Fruit fly (Drosophila melanogaster) whole organism, embryonic: ENCODE measurements around the gene Sec15.
A peak's percentile ranks its signal among the peaks of the same experiment; 100 is the strongest.

ENCODE experiments used
- BEAF-32 ChIP-seq: fragments of 200-800 bp; sonication (Bioruptor generic); optimal IDR thresholded peaks from 3 replicates; lab custom pipeline; 2017; ENCODE audit warnings: missing biosample characterization, missing genetic modification characterization, mild to moderate bottlenecking, moderate library complexity, missing genetic modification reagents
- CG1233 ChIP-seq: fragments of 200-800 bp; sonication (Bioruptor generic); optimal IDR thresholded peaks from 4 replicates; lab custom pipeline; 2018; ENCODE audit warnings: missing biosample characterization, mild to moderate bottlenecking, missing genetic modification characterization
- CG13123 ChIP-seq: fragments of 200-800 bp; sonication (Bioruptor generic); optimal IDR thresholded peaks from 2 replicates; lab custom pipeline; 2016; ENCODE audit warnings: missing biosample characterization, missing genetic modification characterization
- CG16779 ChIP-seq: fragments of 200-800 bp; sonication (Bioruptor generic); IDR thresholded peaks from 2 replicates; pipeline ENCODE4 v1.3.6; 2022; ENCODE audit warnings: missing biosample characterization, missing genetic modification characterization
- CG16813 ChIP-seq: fragments of 200-800 bp; sonication (Bioruptor generic); IDR thresholded peaks from 3 replicates; pipeline ENCODE4 v1.3.6; 2022; ENCODE audit warnings: missing biosample characterization, missing genetic modification characterization; ENCODE audit not compliant: partially characterized antibody
- CG17829 ChIP-seq: fragments of 200-800 bp; optimal IDR thresholded peaks from 2 replicates; lab custom pipeline; 2019; ENCODE audit warnings: missing biosample characterization, mild to moderate bottlenecking, missing genetic modification characterization, moderate library complexity
- CG1832 ChIP-seq: fragments of 200-800 bp; sonication (Bioruptor generic); optimal IDR thresholded peaks from 2 replicates; lab custom pipeline; 2017; ENCODE audit warnings: missing biosample characterization, mild to moderate bottlenecking, missing genetic modification characterization, inconsistent platforms
- CG30403 ChIP-seq: fragments of 200-800 bp; sonication (Bioruptor generic); optimal IDR thresholded peaks from 3 replicates; lab custom pipeline; 2016; ENCODE audit warnings: missing biosample characterization, missing genetic modification characterization
- CG31441 ChIP-seq: fragments of 200-800 bp; sonication (Bioruptor generic); IDR thresholded peaks from 2 replicates; pipeline ENCODE4 v1.3.6; 2022; ENCODE audit warnings: missing biosample characterization, missing genetic modification characterization
- CG3163 ChIP-seq: fragments of 200-800 bp; sonication (Bioruptor generic); optimal IDR thresholded peaks from 3 replicates; lab custom pipeline; 2016; ENCODE audit warnings: missing biosample characterization, missing genetic modification characterization
- CG4282 ChIP-seq: fragments of 200-800 bp; sonication (Bioruptor generic); optimal IDR thresholded peaks from 2 replicates; lab custom pipeline; 2016; ENCODE audit warnings: missing biosample characterization, missing genetic modification characterization
- CG4424 ChIP-seq: fragments of 200-800 bp; sonication (Bioruptor generic); optimal IDR thresholded peaks from 3 replicates; lab custom pipeline; 2016; ENCODE audit warnings: missing biosample characterization, missing genetic modification characterization
- CG6272 ChIP-seq: fragments of 200-800 bp; sonication (Bioruptor generic); IDR thresholded peaks from 2 replicates; pipeline ENCODE4 v1.3.6; 2022; ENCODE audit warnings: missing biosample characterization, missing genetic modification characterization
- CG7357 ChIP-seq: fragments of 200-800 bp; sonication (Bioruptor generic); IDR thresholded peaks from 3 replicates; pipeline ENCODE4 v1.3.6; 2022; ENCODE audit warnings: missing biosample characterization, missing genetic modification characterization
- CG7745 ChIP-seq: fragments of 200-800 bp; sonication (Bioruptor generic); optimal IDR thresholded peaks from 2 replicates; lab custom pipeline; 2018; ENCODE audit warnings: missing biosample characterization, mild to moderate bottlenecking, missing genetic modification characterization, moderate library complexity
- CG7786 ChIP-seq: fragments of 200-800 bp; sonication (Bioruptor generic); optimal IDR thresholded peaks from 2 replicates; lab custom pipeline; 2016; ENCODE audit warnings: missing biosample characterization, missing genetic modification characterization
- CG7963 ChIP-seq: fragments of 200-800 bp; sonication (Bioruptor generic); IDR thresholded peaks from 3 replicates; pipeline ENCODE4 v1.3.6; 2022; ENCODE audit warnings: missing biosample characterization, missing genetic modification characterization; ENCODE audit not compliant: partially characterized antibody
- CG8089 ChIP-seq: fragments of 200-800 bp; sonication (Bioruptor generic); optimal IDR thresholded peaks from 3 replicates; lab custom pipeline; 2016; ENCODE audit warnings: missing biosample characterization, missing genetic modification characterization
- Dbx ChIP-seq: fragments of 200-800 bp; sonication (Bioruptor generic); IDR thresholded peaks from 3 replicates; pipeline ENCODE4 v1.3.6; 2022; ENCODE audit warnings: missing biosample characterization, missing genetic modification characterization
- ERR ChIP-seq: fragments of 200-800 bp; sonication (Bioruptor generic); optimal IDR thresholded peaks from 2 replicates; lab custom pipeline; 2016; ENCODE audit warnings: missing biosample characterization, missing genetic modification characterization
- Gug ChIP-seq: fragments of 200-800 bp; sonication (Bioruptor generic); IDR thresholded peaks from 4 replicates; pipeline ENCODE4 v1.3.6; 2022; ENCODE audit warnings: missing biosample characterization, missing genetic modification characterization
- Hr51 ChIP-seq, 2 experiments: fragments of 200-800 bp; sonication (Bioruptor generic); optimal IDR thresholded peaks; 2 replicates in 1 of 2; 3 replicates in 1 of 2; lab custom pipeline; 2016 to 2018; ENCODE audit warnings: missing biosample characterization in 2 of 2, missing genetic modification characterization in 2 of 2, mild to moderate bottlenecking in 1 of 2, moderate library complexity in 1 of 2
- Lhr ChIP-seq: fragments of 200-800 bp; sonication (Bioruptor generic); optimal IDR thresholded peaks from 3 replicates; lab custom pipeline; 2017; ENCODE audit warnings: mild to moderate bottlenecking, missing biosample characterization, missing genetic modification reagents, missing genetic modification characterization
- Meics ChIP-seq: fragments of 200-800 bp; sonication (Bioruptor generic); optimal IDR thresholded peaks from 2 replicates; lab custom pipeline; 2017; ENCODE audit warnings: missing biosample characterization, mild to moderate bottlenecking, missing genetic modification characterization
- Nf-YA ChIP-seq: fragments of 200-800 bp; sonication (Bioruptor generic); IDR thresholded peaks from 2 replicates; pipeline ENCODE4 v1.3.6; 2022; ENCODE audit warnings: missing biosample characterization, missing genetic modification characterization
- Oaz ChIP-seq: fragments of 200-800 bp; sonication (Bioruptor generic); IDR thresholded peaks from 2 replicates; pipeline ENCODE4 v1.3.6; 2022; ENCODE audit warnings: missing biosample characterization, missing genetic modification characterization
- Side ChIP-seq: fragments of 200-800 bp; sonication (Bioruptor generic); optimal IDR thresholded peaks from 2 replicates; lab custom pipeline; 2016; ENCODE audit warnings: missing biosample characterization, missing genetic modification characterization
- Spps ChIP-seq: fragments of 200-800 bp; sonication (Bioruptor generic); optimal IDR thresholded peaks from 2 replicates; lab custom pipeline; 2018; ENCODE audit warnings: missing biosample characterization, mild to moderate bottlenecking, missing genetic modification characterization
- Sry-β ChIP-seq: fragments of 200-800 bp; sonication (Bioruptor generic); optimal IDR thresholded peaks from 2 replicates; lab custom pipeline; 2018; ENCODE audit warnings: missing biosample characterization, mild to moderate bottlenecking, missing genetic modification characterization, moderate library complexity
- abd-A ChIP-seq: fragments of 200-800 bp; sonication (Bioruptor generic); optimal IDR thresholded peaks from 3 replicates; lab custom pipeline; 2019; ENCODE audit warnings: missing biosample characterization, mild to moderate bottlenecking, missing genetic modification characterization, moderate library complexity
- ato ChIP-seq: fragments of 200-800 bp; sonication (Bioruptor generic); IDR thresholded peaks from 2 replicates; pipeline ENCODE4 v1.3.6; 2022; ENCODE audit warnings: missing biosample characterization, missing genetic modification characterization; ENCODE audit not compliant: partially characterized antibody
- cas ChIP-seq: fragments of 200-800 bp; sonication (Bioruptor generic); IDR thresholded peaks from 2 replicates; pipeline ENCODE4 v1.3.6; 2022; ENCODE audit warnings: missing biosample characterization, missing genetic modification characterization
- caup ChIP-seq: fragments of 200-800 bp; sonication (Bioruptor generic); optimal IDR thresholded peaks from 3 replicates; lab custom pipeline; 2017; ENCODE audit warnings: missing biosample characterization, mild to moderate bottlenecking, missing genetic modification characterization, moderate library complexity; ENCODE audit not compliant: severe bottlenecking
- chif ChIP-seq, 2 experiments: fragments of 200-800 bp; sonication (Bioruptor generic); optimal IDR thresholded peaks; 3 replicates each; lab custom pipeline; 2016; ENCODE audit warnings: missing biosample characterization in 2 of 2, missing genetic modification characterization in 2 of 2
- disco-r ChIP-seq: fragments of 200-800 bp; sonication (Bioruptor generic); optimal IDR thresholded peaks from 2 replicates; lab custom pipeline; 2016; ENCODE audit warnings: missing biosample characterization, missing genetic modification characterization
- fd102C ChIP-seq: fragments of 200-800 bp; sonication (Bioruptor generic); optimal IDR thresholded peaks from 2 replicates; lab custom pipeline; 2018; ENCODE audit warnings: missing biosample characterization, mild to moderate bottlenecking, missing genetic modification characterization, moderate library complexity
- hbn ChIP-seq: fragments of 200-800 bp; sonication (Bioruptor generic); IDR thresholded peaks from 2 replicates; pipeline ENCODE4 v1.3.6; 2022; ENCODE audit warnings: missing biosample characterization, missing genetic modification characterization; ENCODE audit not compliant: partially characterized antibody
- her ChIP-seq: fragments of 200-800 bp; sonication (Bioruptor generic); optimal IDR thresholded peaks from 2 replicates; lab custom pipeline; 2016; ENCODE audit warnings: missing biosample characterization, missing genetic modification characterization
- kah ChIP-seq: fragments of 200-800 bp; sonication (Bioruptor generic); optimal IDR thresholded peaks from 2 replicates; lab custom pipeline; 2018; ENCODE audit warnings: missing biosample characterization, mild to moderate bottlenecking, missing genetic modification characterization
- klu ChIP-seq: fragments of 200-800 bp; sonication (Bioruptor generic); IDR thresholded peaks from 2 replicates; pipeline ENCODE4 v1.3.6; 2022; ENCODE audit warnings: missing biosample characterization, missing genetic modification characterization
- prd ChIP-seq, 3 experiments: fragments of >200 bp in 2 of 3; fragments of 200-800 bp in 1 of 3; sonication (Bioruptor generic) in 1 of 3; optimal IDR thresholded peaks in 2 of 3; IDR thresholded peaks in 1 of 3; 2 replicates in 2 of 3; 3 replicates in 1 of 3; pipeline versions ENCODE4 v1.3.6 to Lab custom; 2017 to 2022; ENCODE audit warnings: missing biosample characterization in 1 of 3, missing genetic modification characterization in 1 of 3
- sc ChIP-seq, 3 experiments: fragments of >200 bp in 2 of 3; fragments of 200-800 bp in 1 of 3; sonication (Bioruptor generic) in 1 of 3; optimal IDR thresholded peaks; 2 replicates in 2 of 3; 3 replicates in 1 of 3; lab custom pipeline; 2017; ENCODE audit warnings: mild to moderate bottlenecking in 1 of 3, missing biosample characterization in 1 of 3, missing genetic modification characterization in 1 of 3, missing genetic modification reagents in 1 of 3
- shn ChIP-seq: fragments of 200-800 bp; sonication (Bioruptor generic); optimal IDR thresholded peaks from 3 replicates; lab custom pipeline; 2016; ENCODE audit warnings: missing biosample characterization, missing genetic modification characterization
- unc-4 ChIP-seq: fragments of 200-800 bp; sonication (Bioruptor generic); IDR thresholded peaks from 2 replicates; pipeline ENCODE4 v1.3.6; 2022; ENCODE audit warnings: missing biosample characterization, missing genetic modification characterization; ENCODE audit not compliant: partially characterized antibody
- unpg ChIP-seq: fragments of 200-800 bp; sonication (Bioruptor generic); optimal IDR thresholded peaks from 3 replicates; lab custom pipeline; 2018; ENCODE audit warnings: missing biosample characterization, mild to moderate bottlenecking, missing genetic modification characterization, moderate library complexity
- usp ChIP-seq: fragments of >200 bp; optimal IDR thresholded peaks from 2 replicates; lab custom pipeline; 2017; ENCODE audit warnings: missing biosample characterization, missing genetic modification characterization
- wek ChIP-seq: fragments of 200-800 bp; sonication (Bioruptor generic); optimal IDR thresholded peaks from 3 replicates; lab custom pipeline; 2018; ENCODE audit warnings: missing biosample characterization, mild to moderate bottlenecking, missing genetic modification characterization, moderate library complexity

The Sec15 gene

dm6 chr3R:21101453-21102214 lies 6.1 kb downstream of the Sec15 start, which contains the start of the genes CG7044 and Tbc1d22 (continued):
- TF ChIP-seq CG31441 (GFP tag; lab: Robert Waterston, UW) (peak; percentile 78), CG1233 (GFP tag; lab: Kevin White, UChicago) (no peak), chif (GFP tag; optimal IDR thresholded peaks at IDR 0.05; lab: Kevin White, UChicago) (peak in 1 of 2 experiments; percentile 20), CG7963 (GFP tag; lab: Robert Waterston, UW) (no peak), shn (GFP tag; lab: Kevin White, UChicago) (peak; percentile 55), kah (peak; percentile 88), Hr51 (GFP tag; optimal IDR thresholded peaks at IDR 0.05; lab: Kevin White, UChicago) (peak in 1 of 2 experiments; percentile 16), CG13123 (peak; percentile 32), hbn (GFP tag; lab: Robert Waterston, UW) (0 out of 2 replicates have a peak, but pooled peaks have one; percentile 13), caup (GFP tag; lab: Kevin White, UChicago) (no peak), disco-r (GFP tag; lab: Kevin White, UChicago) (no peak), ato (GFP tag; lab: Robert Waterston, UW) (no peak), Lhr (peak; percentile 61), CG7786 (GFP tag; lab: Kevin White, UChicago) (no peak), CG16813 (GFP tag; lab: Robert Waterston, UW) (peak; percentile 40; the same call in 2 of the 3 replicates), CG17829 (tag; lab: Kevin White, UChicago) (peak; percentile 42), CG3163 (no peak), Gug (peak; percentile 61), CG4282 (GFP tag; lab: Kevin White, UChicago) (no peak), CG6272 (GFP tag; lab: Robert Waterston, UW) (peak; percentile 22; the same call in 1 of the 2 replicates), unc-4 (GFP tag; lab: Robert Waterston, UW) (no peak; the same call in 1 of the 2 replicates), Dbx (GFP tag; lab: Robert Waterston, UW) (peak; percentile 63; the same call in 1 of the 3 replicates), CG16779 (GFP tag; lab: Robert Waterston, UW) (no peak), klu (GFP tag; lab: Robert Waterston, UW) (no peak), Nf-YA (no peak), abd-A (tag; lab: Kevin White, UChicago) (no peak), CG7745 (tag; lab: Kevin White, UChicago) (no peak), Meics (GFP tag; lab: Kevin White, UChicago) (peak; percentile 45), cas (GFP tag; lab: Robert Waterston, UW) (no peak), prd (optimal IDR thresholded peaks at IDR 0.05; lab: Kevin White, UChicago) (no peak), prd (GFP tag; IDR thresholded peaks at IDR 0.05; lab: Robert Waterston, UW) (peak; percentile 57; the same call in 2 of the 3 replicates), BEAF-32 (GFP tag; lab: Kevin White, UChicago) (peak; percentile 81), Oaz (GFP tag; lab: Robert Waterston, UW) (no peak), sc (optimal IDR thresholded peaks at IDR 0.05; lab: Kevin White, UChicago) (no peak), sc (GFP tag; optimal IDR thresholded peaks at IDR 0.05; lab: Kevin White, UChicago) (no peak), CG4424 (GFP tag; lab: Kevin White, UChicago) (peak; percentile 59), Spps (tag; lab: Kevin White, UChicago) (no peak), wek (GFP tag; lab: Kevin White, UChicago) (no peak), unpg (no peak), fd102C (no peak), ERR (GFP tag; lab: Kevin White, UChicago) (no peak), CG7357 (GFP tag; lab: Robert Waterston, UW) (0 out of 3 replicates have a peak, but pooled peaks have one; percentile 16), CG8089 (peak; percentile 18), CG1832 (GFP tag; lab: Kevin White, UChicago) (no peak), CG30403 (GFP tag; lab: Kevin White, UChicago) (peak; percentile 83), usp (GFP tag; lab: Kevin White, UChicago) (no peak), her (no peak), Sry-β (peak; percentile 78), Side (GFP tag; lab: Kevin White, UChicago) (no peak)
